Fruit fly (Drosophila melanogaster): ENCODE data around the gene CG15025.
A peak's percentile ranks its signal among the peaks of the same experiment; 100 is the strongest.

The CG15025 gene

dm6 chr3R:19463874-19464549 is 26.9 kb downstream of the CG15025 start (continued):
- peak; percentile 43 for TF ChIP-seq grn (GFP tag; optimal IDR thresholded peaks at IDR 0.05)
- peak; percentile 61 for TF ChIP-seq CG11398 (GFP tag; optimal IDR thresholded peaks at IDR 0.05)
- TF ChIP-seq CG32772 (GFP tag; IDR thresholded peaks at IDR 0.05) = 0 out of 2 replicates have a peak, but pooled peaks have one; percentile 9
- TF ChIP-seq CG6654 (GFP tag; optimal IDR thresholded peaks at IDR 0.05) = peak; percentile 9
- TF ChIP-seq CG16815 (GFP tag; optimal IDR thresholded peaks at IDR 0.05) = no peak
- peak; percentile 60; the same call in 2 of the 3 replicates for TF ChIP-seq ken (GFP tag; IDR thresholded peaks at IDR 0.05)
- TF ChIP-seq CG12744 (GFP tag; optimal IDR thresholded peaks at IDR 0.05) = no peak
- TF ChIP-seq CG18599 (GFP tag; optimal IDR thresholded peaks at IDR 0.05) = peak; percentile 58
- no peak for TF ChIP-seq Atf3 (GFP tag; optimal IDR thresholded peaks at IDR 0.05)
- peak; percentile 81 for TF ChIP-seq CG4707 (GFP tag; optimal IDR thresholded peaks at IDR 0.05)
- peak; percentile 23 for TF ChIP-seq CG1792 (GFP tag; optimal IDR thresholded peaks at IDR 0.05)
- TF ChIP-seq Hey (tag; optimal IDR thresholded peaks at IDR 0.05) = peak; percentile 39
- TF ChIP-seq pho (GFP tag; optimal IDR thresholded peaks at IDR 0.05) = no peak
- TF ChIP-seq ranshi (GFP tag; IDR thresholded peaks at IDR 0.05) = peak; percentile 32; the same call in 1 of the 2 replicates
- TF ChIP-seq Hr78 (GFP tag; optimal IDR thresholded peaks at IDR 0.05) = peak in 1 of 2 experiments; percentile 3
- TF ChIP-seq BtbVII (GFP tag; optimal IDR thresholded peaks at IDR 0.05) = peak; percentile 69
- peak; percentile 26 for TF ChIP-seq CG7786 (GFP tag; optimal IDR thresholded peaks at IDR 0.05)
- peak; percentile 73 for TF ChIP-seq MTF-1 (GFP tag; optimal IDR thresholded peaks at IDR 0.05; ENCODE audit: borderline replicate concordance)
- peak; percentile 55 for TF ChIP-seq run (tag; optimal IDR thresholded peaks at IDR 0.05)
- TF ChIP-seq HLH4C (GFP tag; IDR thresholded peaks at IDR 0.05; ENCODE audit: partially characterized antibody) = no peak
- peak; percentile 18 for TF ChIP-seq Myb (GFP tag; optimal IDR thresholded peaks at IDR 0.05)
- peak; percentile 32 for TF ChIP-seq scrt (GFP tag; optimal IDR thresholded peaks at IDR 0.05)
- TF ChIP-seq Max (GFP tag; optimal IDR thresholded peaks at IDR 0.05) = peak; percentile 14
- no peak for TF ChIP-seq knrl (GFP tag; IDR thresholded peaks at IDR 0.05; ENCODE audit: partially characterized antibody)
- TF ChIP-seq pnt (GFP tag; optimal IDR thresholded peaks at IDR 0.05) = peak; percentile 31
- TF ChIP-seq CG4282 (GFP tag; optimal IDR thresholded peaks at IDR 0.05) = no peak
- peak; percentile 41; the same call in 1 of the 2 replicates for TF ChIP-seq E2f2 (GFP tag; IDR thresholded peaks at IDR 0.05)
- TF ChIP-seq HLH3B (GFP tag; IDR thresholded peaks at IDR 0.05) = peak; percentile 12; the same call in 1 of the 2 replicates
- peak; percentile 85 for TF ChIP-seq CG10209 (GFP tag; optimal IDR thresholded peaks at IDR 0.05)
- peak; percentile 81 for TF ChIP-seq CG8924 (tag; optimal IDR thresholded peaks at IDR 0.05)
- peak; percentile 18 for TF ChIP-seq HLH54F (GFP tag; optimal IDR thresholded peaks at IDR 0.05)
- TF ChIP-seq gce (GFP tag; IDR thresholded peaks at IDR 0.05) = no peak
- TF ChIP-seq Ravus (GFP tag; IDR thresholded peaks at IDR 0.05) = no peak
- peak; percentile 60 for TF ChIP-seq CG12219 (GFP tag; optimal IDR thresholded peaks at IDR 0.05)
- TF ChIP-seq otp (GFP tag; IDR thresholded peaks at IDR 0.05) = peak; percentile 72
- TF ChIP-seq cato (GFP tag; optimal IDR thresholded peaks at IDR 0.05; ENCODE audit: borderline replicate concordance) = no peak
- TF ChIP-seq repo (GFP tag; optimal IDR thresholded peaks at IDR 0.05) = peak; percentile 60
- TF ChIP-seq ind (GFP tag; optimal IDR thresholded peaks at IDR 0.05) = no peak
- TF ChIP-seq PHDP (tag; optimal IDR thresholded peaks at IDR 0.05) = peak; percentile 77
- peak; percentile 52 for TF ChIP-seq CG6689 (GFP tag; IDR thresholded peaks at IDR 0.05)
- TF ChIP-seq YL-1 (GFP tag; optimal IDR thresholded peaks at IDR 0.05) = peak; percentile 40
- no peak for TF ChIP-seq row (GFP tag; IDR thresholded peaks at IDR 0.05)
- peak; percentile 55; the same call in 1 of the 2 replicates for TF ChIP-seq ara (GFP tag; IDR thresholded peaks at IDR 0.05)
- TF ChIP-seq pita (GFP tag; optimal IDR thresholded peaks at IDR 0.05) = no peak
- TF ChIP-seq abd-A (tag; optimal IDR thresholded peaks at IDR 0.05) = no peak
- TF ChIP-seq CG9609 (GFP tag; optimal IDR thresholded peaks at IDR 0.05) = no peak
- TF ChIP-seq CG17802 (tag; optimal IDR thresholded peaks at IDR 0.05) = peak; percentile 32
- peak; percentile 60 for TF ChIP-seq Fer1 (GFP tag; optimal IDR thresholded peaks at IDR 0.05)
- peak; percentile 59 for TF ChIP-seq twi (tag; optimal IDR thresholded peaks at IDR 0.05)

All from whole organism, embryonic.